Fruit fly (Drosophila melanogaster): ENCODE results near the gene CG5151.

Gene CG5151

dm6 chr3L:16121791-16122190, 42.7 kb downstream of the CG5151 start, which contains the start of gene Strump (continued):
- peak; percentile 97 for TF ChIP-seq Dp (GFP tag; optimal IDR thresholded peaks at IDR 0.05)
- peak; percentile 32 for TF ChIP-seq trem (tag; optimal IDR thresholded peaks at IDR 0.05)
- TF ChIP-seq CG9797 (GFP tag; optimal IDR thresholded peaks at IDR 0.05): peak; percentile 70
- TF ChIP-seq gro (GFP tag; optimal IDR thresholded peaks at IDR 0.05): peak; percentile 12
- TF ChIP-seq CG2199 (GFP tag; IDR thresholded peaks at IDR 0.05): 0 out of 3 replicates have a peak, but pooled peaks have one; percentile 6
- TF ChIP-seq Med (GFP tag): peak; percentile 40
- peak; percentile 25 for TF ChIP-seq CG2116 (GFP tag; optimal IDR thresholded peaks at IDR 0.05)
- TF ChIP-seq BEAF-32 (GFP tag; optimal IDR thresholded peaks at IDR 0.05): peak; percentile 30
- peak; percentile 95 for TF ChIP-seq E2f2 (GFP tag; IDR thresholded peaks at IDR 0.05)
- no peak for TF ChIP-seq inv (GFP tag; IDR thresholded peaks at IDR 0.05; ENCODE audit: partially characterized antibody)
- peak; percentile 73 for TF ChIP-seq pzg (GFP tag; optimal IDR thresholded peaks at IDR 0.05)
- peak; percentile 54 for TF ChIP-seq MESR4 (GFP tag; optimal IDR thresholded peaks at IDR 0.05)
- no peak for TF ChIP-seq CG7271 (tag; optimal IDR thresholded peaks at IDR 0.05)
- no peak for TF ChIP-seq aop (GFP tag; IDR thresholded peaks at IDR 0.05)
- TF ChIP-seq MBD-R2 (GFP tag; IDR thresholded peaks at IDR 0.05): peak; percentile 68
- peak; percentile 41 for TF ChIP-seq CG14710 (tag; optimal IDR thresholded peaks at IDR 0.05)
- peak; percentile 17; the same call in 1 of the 2 replicates for TF ChIP-seq CG13287 (GFP tag; IDR thresholded peaks at IDR 0.05; ENCODE audit: partially characterized antibody)
- TF ChIP-seq CG11504 (tag; optimal IDR thresholded peaks at IDR 0.05): no peak
- TF ChIP-seq CG12219 (GFP tag; optimal IDR thresholded peaks at IDR 0.05): no peak
- TF ChIP-seq nerfin-1 (tag; optimal IDR thresholded peaks at IDR 0.05): no peak
- TF ChIP-seq E2f1 (GFP tag; IDR thresholded peaks at IDR 0.05): no peak
- no peak for TF ChIP-seq fu2 (GFP tag; optimal IDR thresholded peaks at IDR 0.05)
- no peak for TF ChIP-seq CG8388 (GFP tag; optimal IDR thresholded peaks at IDR 0.05)

dm6 chr3L:16113607-16114337, 50.7 kb downstream of the CG5151 start:
- TF ChIP-seq dati (GFP tag; IDR thresholded peaks at IDR 0.05): peak; percentile 30; the same call in 1 of the 2 replicates
- TF ChIP-seq kay (GFP tag; optimal IDR thresholded peaks at IDR 0.05): peak; percentile 83
- peak; percentile 86 for TF ChIP-seq CG7987 (GFP tag; optimal IDR thresholded peaks at IDR 0.05)
- TF ChIP-seq Nf-YC (tag; optimal IDR thresholded peaks at IDR 0.05): no peak
- peak; percentile 49 for TF ChIP-seq CG33557 (GFP tag; optimal IDR thresholded peaks at IDR 0.05)
- TF ChIP-seq MTF-1 (GFP tag; optimal IDR thresholded peaks at IDR 0.05; ENCODE audit: borderline replicate concordance): no peak
- peak; percentile 58 for TF ChIP-seq CG2202 (tag; optimal IDR thresholded peaks at IDR 0.05)
- peak; percentile 58 for TF ChIP-seq pfk (GFP tag; optimal IDR thresholded peaks at IDR 0.05)
- TF ChIP-seq MBD-R2 (GFP tag; IDR thresholded peaks at IDR 0.05): peak; percentile 67
- peak; percentile 94 for TF ChIP-seq lbe (GFP tag; optimal IDR thresholded peaks at IDR 0.05)
- peak; percentile 77 for TF ChIP-seq CG10979 (tag; optimal IDR thresholded peaks at IDR 0.05)
- peak; percentile 88 for TF ChIP-seq CG34376 (GFP tag; optimal IDR thresholded peaks at IDR 0.05)
- 0 out of 2 replicates have a peak, but pooled peaks have one; percentile 29 for TF ChIP-seq CG10959 (GFP tag; IDR thresholded peaks at IDR 0.05)
- peak; percentile 72 for TF ChIP-seq sisA (GFP tag; IDR thresholded peaks at IDR 0.05)
- peak; percentile 67; the same call in 1 of the 2 replicates for TF ChIP-seq Rx (GFP tag; IDR thresholded peaks at IDR 0.05)
- TF ChIP-seq dimm (GFP tag; IDR thresholded peaks at IDR 0.05): peak; percentile 45; the same call in 1 of the 2 replicates
- peak; percentile 84 to 98 for TF ChIP-seq Pdp1 (GFP tag; optimal IDR thresholded peaks at IDR 0.05)
- peak; percentile 88 for TF ChIP-seq chm (GFP tag; IDR thresholded peaks at IDR 0.05)
- no peak for TF ChIP-seq CG10543 (GFP tag; optimal IDR thresholded peaks at IDR 0.05)
- TF ChIP-seq tin (GFP tag; optimal IDR thresholded peaks at IDR 0.05): peak; percentile 78
- peak; percentile 82 for TF ChIP-seq maf-S (GFP tag; optimal IDR thresholded peaks at IDR 0.05)
- no peak for TF ChIP-seq eve (GFP tag; optimal IDR thresholded peaks at IDR 0.05)
- no peak for TF ChIP-seq gfzf (GFP tag; optimal IDR thresholded peaks at IDR 0.05)
- TF ChIP-seq Fer2 (tag; optimal IDR thresholded peaks at IDR 0.05): peak; percentile 56
- TF ChIP-seq odd (GFP tag; optimal IDR thresholded peaks at IDR 0.05): no peak
- peak; percentile 64 for TF ChIP-seq CG12236 (GFP tag; optimal IDR thresholded peaks at IDR 0.05)
